Fruit fly (Drosophila melanogaster) whole organism, pupa: ENCODE measurements around the gene CG13727.

ENCODE experiments used
- CG10348 ChIP-seq: fragments of 200-800 bp; sonication (Bioruptor generic); IDR thresholded peaks from 2 replicates; pipeline ENCODE4 v1.3.6; 2022; ENCODE audit warnings: missing biosample characterization, missing genetic modification characterization
- CG12605 ChIP-seq: fragments of 200-800 bp; sonication (Bioruptor generic); IDR thresholded peaks from 2 replicates; pipeline ENCODE4 v1.3.6; 2022; ENCODE audit warnings: missing biosample characterization, missing genetic modification characterization
- CG13204 ChIP-seq: fragments of 200-800 bp; sonication (Bioruptor generic); optimal IDR thresholded peaks from 2 replicates; lab custom pipeline; 2018; ENCODE audit warnings: missing biosample characterization, mild to moderate bottlenecking, missing genetic modification characterization, moderate library complexity
- CG14655 ChIP-seq: fragments of 200-800 bp; sonication (Bioruptor generic); optimal IDR thresholded peaks from 3 replicates; lab custom pipeline; 2017; ENCODE audit warnings: mild to moderate bottlenecking, missing biosample characterization, missing genetic modification reagents, missing genetic modification characterization
- CG15710 ChIP-seq: fragments of 200-800 bp; sonication (Bioruptor generic); optimal IDR thresholded peaks from 2 replicates; lab custom pipeline; 2018; ENCODE audit warnings: missing biosample characterization, mild to moderate bottlenecking, missing genetic modification characterization, moderate library complexity
- CG17806 ChIP-seq: fragments of 200-800 bp; sonication (Bioruptor generic); optimal IDR thresholded peaks from 2 replicates; lab custom pipeline; 2018; ENCODE audit warnings: missing biosample characterization, mild to moderate bottlenecking, missing genetic modification characterization, moderate library complexity
- CG32121 ChIP-seq: fragments of 200-800 bp; sonication (Bioruptor generic); IDR thresholded peaks from 2 replicates; pipeline ENCODE4 v1.3.6; 2022; ENCODE audit warnings: missing biosample characterization, missing genetic modification characterization
- CG34367 ChIP-seq: fragments of 200-800 bp; sonication (Bioruptor generic); optimal IDR thresholded peaks from 2 replicates; lab custom pipeline; 2018; ENCODE audit warnings: missing biosample characterization, mild to moderate bottlenecking, missing genetic modification characterization
- CG4496 ChIP-seq: fragments of 200-800 bp; sonication (Bioruptor generic); IDR thresholded peaks from 3 replicates; pipeline ENCODE4 v1.3.6; 2022; ENCODE audit warnings: missing biosample characterization, missing genetic modification characterization
- CG8159 ChIP-seq: fragments of 200-800 bp; sonication (Bioruptor generic); optimal IDR thresholded peaks from 3 replicates; lab custom pipeline; 2018; ENCODE audit warnings: missing biosample characterization, mild to moderate bottlenecking, missing genetic modification characterization, moderate library complexity
- CG8301 ChIP-seq: fragments of 200-800 bp; sonication (Bioruptor generic); optimal IDR thresholded peaks from 2 replicates; lab custom pipeline; 2018; ENCODE audit warnings: missing biosample characterization, mild to moderate bottlenecking, missing genetic modification characterization
- CG9948 ChIP-seq: fragments of 200-800 bp; sonication (Bioruptor generic); optimal IDR thresholded peaks from 2 replicates; lab custom pipeline; 2018; ENCODE audit warnings: missing biosample characterization, mild to moderate bottlenecking, missing genetic modification characterization, moderate library complexity
- D1 ChIP-seq: fragments of 200-800 bp; sonication (Bioruptor generic); optimal IDR thresholded peaks from 2 replicates; lab custom pipeline; 2018; ENCODE audit warnings: missing biosample characterization, mild to moderate bottlenecking, missing genetic modification characterization, moderate library complexity
- EcR ChIP-seq: fragments of 200-800 bp; sonication (Bioruptor generic); optimal IDR thresholded peaks from 3 replicates; lab custom pipeline; 2019; ENCODE audit warnings: missing biosample characterization, missing genetic modification characterization, mild to moderate bottlenecking, moderate library complexity, missing genetic modification reagents
- Ets98B ChIP-seq: fragments of 200-800 bp; sonication (Bioruptor generic); IDR thresholded peaks from 2 replicates; pipeline ENCODE4 v1.3.6; 2022; ENCODE audit warnings: missing biosample characterization, missing genetic modification characterization
- Pif1A ChIP-seq: fragments of 200-800 bp; sonication (Bioruptor generic); optimal IDR thresholded peaks from 3 replicates; lab custom pipeline; 2016; ENCODE audit warnings: missing biosample characterization, missing genetic modification characterization
- Pif1B ChIP-seq: fragments of 200-800 bp; sonication (Bioruptor generic); optimal IDR thresholded peaks from 3 replicates; lab custom pipeline; 2016; ENCODE audit warnings: missing biosample characterization, missing genetic modification characterization
- Snoo ChIP-seq: fragments of 200-800 bp; sonication (Bioruptor generic); optimal IDR thresholded peaks from 3 replicates; lab custom pipeline; 2017; ENCODE audit warnings: missing biosample characterization, mild to moderate bottlenecking, missing genetic modification characterization, inconsistent platforms
- fd96Ca ChIP-seq: fragments of 200-800 bp; sonication (Bioruptor generic); IDR thresholded peaks from 3 replicates; pipeline ENCODE4 v1.3.6; 2022; ENCODE audit warnings: missing biosample characterization, missing genetic modification characterization
- gl ChIP-seq: fragments of 200-800 bp; sonication (Bioruptor generic); optimal IDR thresholded peaks from 2 replicates; lab custom pipeline; 2018; ENCODE audit warnings: missing biosample characterization, mild to moderate bottlenecking, missing genetic modification characterization
- rn ChIP-seq: fragments of 200-800 bp; sonication (Bioruptor generic); IDR thresholded peaks from 2 replicates; pipeline ENCODE4 v1.3.6; 2022; ENCODE audit warnings: missing biosample characterization, missing genetic modification characterization

CG13727 gene

dm6 chr3L:17357431-17357830 is 16.3 kb upstream of the CG13727 start:
- no peak for TF ChIP-seq CG17806
- TF ChIP-seq, all 21 proteins: peak for 0

DNA sequence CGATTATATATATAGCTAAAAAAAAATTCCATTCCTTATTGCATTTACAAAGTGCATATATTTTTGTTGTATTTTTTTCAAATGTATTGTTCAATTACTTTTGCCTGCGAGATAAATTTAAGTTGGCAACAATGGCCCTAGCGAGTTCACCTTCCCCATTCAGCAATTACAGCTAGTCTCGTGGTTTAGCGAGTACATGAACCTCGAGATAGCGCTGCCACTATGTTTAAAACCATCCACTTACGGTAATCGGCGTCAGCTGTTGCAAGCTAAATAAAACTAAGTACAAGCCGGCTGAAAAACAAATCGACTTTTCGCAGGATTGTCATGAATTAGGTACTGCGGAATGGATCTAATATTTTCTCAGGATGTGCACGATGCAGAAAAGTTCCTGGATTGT is 11.7 kb upstream of the CG13727 start:
- no peak for TF ChIP-seq Pif1B (GFP tag; lab: Kevin White, UChicago)

DNA sequence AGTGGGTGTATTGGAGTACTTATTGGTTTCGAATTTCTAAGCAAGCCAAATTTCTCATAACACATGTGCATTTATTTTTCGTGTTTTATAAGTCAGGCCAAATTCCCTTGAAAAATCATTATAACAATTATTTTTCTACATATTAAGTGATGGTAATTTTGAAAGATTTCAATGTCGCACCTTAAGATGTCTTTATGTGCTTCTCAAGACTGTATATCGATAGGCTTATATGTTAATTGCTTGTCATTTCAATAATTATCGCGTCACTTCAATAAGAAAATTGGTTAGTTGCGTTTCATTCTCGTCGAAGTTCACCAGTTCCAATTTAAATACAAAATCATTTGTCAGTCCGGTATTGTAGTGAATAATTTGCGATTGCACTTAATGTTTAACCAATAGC is 10.4 kb upstream of the CG13727 start, which contains the start of gene CG7692:
Gene CG7692 (plus strand): TSS at position 301 of the 400 bp plus-strand sequence.
- TF ChIP-seq CG8301 (tag; lab: Kevin White, UChicago) (no peak), Snoo (tag; lab: Kevin White, UChicago) (no peak), fd96Ca (GFP tag; lab: Robert Waterston, UW) (no peak), Ets98B (no peak), CG9948 (tag; lab: Kevin White, UChicago) (no peak), CG34367 (tag; lab: Kevin White, UChicago) (no peak), CG4496 (GFP tag; lab: Robert Waterston, UW) (no peak), Pif1B (GFP tag; lab: Kevin White, UChicago) (no peak), Pif1A (GFP tag; lab: Kevin White, UChicago) (no peak), CG15710 (no peak), D1 (tag; lab: Kevin White, UChicago) (no peak), CG14655 (GFP tag; lab: Kevin White, UChicago) (no peak), CG17806 (no peak)

DNA sequence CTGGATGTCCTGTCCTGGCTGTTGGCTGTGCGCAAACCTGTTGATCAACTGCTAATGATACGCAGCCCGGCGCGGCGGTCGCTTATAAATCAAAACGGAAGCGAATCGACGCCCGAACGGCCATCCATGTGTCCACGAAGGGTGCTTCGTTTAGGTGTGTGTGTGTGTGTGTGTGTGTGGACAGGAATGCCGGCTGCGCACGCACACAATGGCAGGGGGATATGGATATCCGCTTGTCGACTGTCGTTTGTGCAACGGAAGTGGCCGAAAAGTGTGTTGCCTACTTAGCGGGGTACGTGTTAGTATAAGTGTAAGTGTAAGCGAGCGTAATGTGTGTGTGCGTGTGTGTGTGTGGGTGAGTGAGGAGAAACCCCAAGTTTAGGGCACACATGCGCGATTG is 8.5 kb upstream of the CG13727 start, which contains the start of gene Mip:
Gene Mip (minus strand): TSS at position 63 of the 400 bp plus-strand sequence.
- TF ChIP-seq CG15710 = no peak
- no peak for TF ChIP-seq CG14655 (GFP tag; lab: Kevin White, UChicago)
- no peak for TF ChIP-seq Snoo (tag; lab: Kevin White, UChicago)
- no peak for TF ChIP-seq CG9948 (tag; lab: Kevin White, UChicago)
- no peak for TF ChIP-seq CG17806
- TF ChIP-seq Pif1A (GFP tag; lab: Kevin White, UChicago) = no peak
- no peak for TF ChIP-seq CG10348 (GFP tag; lab: Robert Waterston, UW)
- TF ChIP-seq fd96Ca (GFP tag; lab: Robert Waterston, UW) = no peak
- TF ChIP-seq EcR = no peak
- no peak for TF ChIP-seq gl (tag; lab: Kevin White, UChicago)
- TF ChIP-seq CG32121 (GFP tag; lab: Robert Waterston, UW) = no peak
- TF ChIP-seq CG34367 (tag; lab: Kevin White, UChicago) = no peak
- TF ChIP-seq CG8301 (tag; lab: Kevin White, UChicago) = no peak
- no peak for TF ChIP-seq CG12605
- TF ChIP-seq CG8159 (tag; lab: Kevin White, UChicago) = no peak
- TF ChIP-seq Pif1B (GFP tag; lab: Kevin White, UChicago) = no peak
- no peak for TF ChIP-seq CG4496 (GFP tag; lab: Robert Waterston, UW)
- no peak for TF ChIP-seq rn (GFP tag; lab: Robert Waterston, UW)
- no peak for TF ChIP-seq D1 (tag; lab: Kevin White, UChicago)
- TF ChIP-seq CG13204 = no peak

dm6 chr3L:17346393-17346792 is 5.3 kb upstream of the CG13727 start:
- TF ChIP-seq rn (GFP tag; lab: Robert Waterston, UW) (no peak), CG4496 (GFP tag; lab: Robert Waterston, UW) (no peak), Pif1A (GFP tag; lab: Kevin White, UChicago) (no peak)

DNA sequence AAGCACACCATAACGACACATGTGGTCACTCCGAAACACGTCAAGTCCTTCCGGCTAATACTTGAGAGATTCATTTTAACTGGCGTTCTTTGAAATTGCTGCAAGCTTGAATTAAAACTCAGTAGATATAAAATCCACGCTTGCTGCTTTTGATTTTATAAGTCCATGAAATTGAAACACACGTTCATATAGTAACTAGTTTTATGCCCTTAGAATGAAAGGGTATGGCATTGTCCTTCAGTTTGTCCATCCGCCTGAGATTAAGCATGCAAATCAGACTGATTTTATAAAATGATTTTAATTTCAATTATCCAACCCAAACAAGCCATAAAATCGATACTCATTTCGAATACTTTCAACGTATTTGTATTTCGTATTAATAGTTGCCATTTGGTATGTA is 3.5 kb upstream of the CG13727 start, which contains the start of gene brv2:
Gene brv2 (minus strand): TSS at position 101 of the 400 bp plus-strand sequence.
- TF ChIP-seq CG34367 (tag; lab: Kevin White, UChicago) (no peak), EcR (no peak), D1 (tag; lab: Kevin White, UChicago) (no peak), Ets98B (no peak), gl (tag; lab: Kevin White, UChicago) (no peak), CG9948 (tag; lab: Kevin White, UChicago) (no peak), Pif1B (GFP tag; lab: Kevin White, UChicago) (no peak), CG4496 (GFP tag; lab: Robert Waterston, UW) (no peak)

DNA sequence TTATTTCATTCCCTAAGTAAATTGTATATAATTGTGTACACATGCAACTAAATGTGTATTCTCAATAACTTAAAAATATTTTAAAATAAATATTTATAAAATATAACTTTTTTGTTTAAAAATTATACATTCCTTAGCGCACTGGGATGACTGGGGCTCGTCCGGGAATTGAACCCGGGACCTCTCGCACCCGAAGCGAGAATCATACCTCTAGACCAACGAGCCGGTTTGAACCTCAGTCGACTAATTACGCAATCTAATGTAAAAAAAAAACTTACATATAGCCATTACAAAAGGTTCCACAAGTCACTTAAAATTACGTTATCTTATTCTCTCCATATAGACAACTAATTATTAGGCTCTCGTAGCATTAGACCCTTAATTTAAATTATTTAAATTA is 1.4 kb downstream of the CG13727 start:
- TF ChIP-seq Pif1B (GFP tag; lab: Kevin White, UChicago) (no peak), Pif1A (GFP tag; lab: Kevin White, UChicago) (no peak), CG9948 (tag; lab: Kevin White, UChicago) (no peak), CG4496 (GFP tag; lab: Robert Waterston, UW) (no peak), CG10348 (GFP tag; lab: Robert Waterston, UW) (no peak), Snoo (tag; lab: Kevin White, UChicago) (no peak), CG13204 (no peak), CG15710 (no peak), CG12605 (no peak)
